Worm (Caenorhabditis elegans): Measurements from ENCODE around the gene elt-2.

Gene elt-2

ce11 chrX:10477172-10477985 is 3.7 kb upstream of the elt-2 start:
- TF ChIP-seq bed-3 (GFP tag; optimal IDR thresholded peaks at IDR 0.05) = no peak
- TF ChIP-seq mls-2 (tag; optimal IDR thresholded peaks at IDR 0.05) = no peak
- no peak for TF ChIP-seq nhr-28 (tag; optimal IDR thresholded peaks at IDR 0.05)
- TF ChIP-seq flh-1 (GFP tag; optimal IDR thresholded peaks at IDR 0.05) = no peak
- TF ChIP-seq elt-3 (tag; optimal IDR thresholded peaks at IDR 0.05) = no peak

- TF ChIP-seq snpc-4 (tag; optimal IDR thresholded peaks at IDR 0.05) (no peak), elt-1 (tag; optimal IDR thresholded peaks at IDR 0.05; ENCODE audit: borderline replicate concordance, insufficient read depth) (no peak), ceh-83 (GFP tag; optimal IDR thresholded peaks at IDR 0.05) (no peak), sptf-1 (tag; optimal IDR thresholded peaks at IDR 0.05) (no peak), tbx-8 (GFP tag; optimal IDR thresholded peaks at IDR 0.05) (no peak), mep-1 (tag; optimal IDR thresholded peaks at IDR 0.05) (no peak), bed-3 (GFP tag; optimal IDR thresholded peaks at IDR 0.05) (no peak)
These were observed 1.8 kb upstream of the elt-2 start for ce11 chrX:10479108-10479738.

- TF ChIP-seq sem-2 (GFP tag; optimal IDR thresholded peaks at IDR 0.05) (no peak), nhr-28 (tag; optimal IDR thresholded peaks at IDR 0.05) (no peak), unc-120 (tag; optimal IDR thresholded peaks at IDR 0.05; ENCODE audit: poor library complexity, severe bottlenecking) (no peak), unc-39 (tag; optimal IDR thresholded peaks at IDR 0.05) (no peak), lsy-2 (tag; optimal IDR thresholded peaks at IDR 0.05) (no peak), blmp-1 (tag; optimal IDR thresholded peaks at IDR 0.05) (no peak), flh-1 (GFP tag; optimal IDR thresholded peaks at IDR 0.05) (no peak)
These were observed 1.2 kb downstream of the elt-2 start for ce11 chrX:10482272-10482671.

ce11 chrX:10485300-10485755 is 4.3 kb downstream of the elt-2 start, which contains the start of gene C33D3.3:
Gene C33D3.3 (plus strand): TSS chrX:10485350.
- no peak for TF ChIP-seq ceh-39 (tag; optimal IDR thresholded peaks at IDR 0.05)
- no peak for TF ChIP-seq ces-1 (GFP tag; optimal IDR thresholded peaks at IDR 0.05)
- no peak for TF ChIP-seq elt-3 (tag; optimal IDR thresholded peaks at IDR 0.05)
- no peak for TF ChIP-seq unc-62 (GFP tag; optimal IDR thresholded peaks at IDR 0.05)
- TF ChIP-seq lin-13 (tag; optimal IDR thresholded peaks at IDR 0.05) = no peak
- no peak for TF ChIP-seq pha-4 (tag; optimal IDR thresholded peaks at IDR 0.05)
- no peak for TF ChIP-seq ztf-11 (tag; optimal IDR thresholded peaks at IDR 0.05)
- no peak for TF ChIP-seq bed-3 (GFP tag; optimal IDR thresholded peaks at IDR 0.05)
- TF ChIP-seq sem-2 (GFP tag; optimal IDR thresholded peaks at IDR 0.05) = no peak
- TF ChIP-seq unc-120 (tag; optimal IDR thresholded peaks at IDR 0.05; ENCODE audit: poor library complexity, severe bottlenecking) = no peak
- no peak for TF ChIP-seq lsy-2 (tag; optimal IDR thresholded peaks at IDR 0.05)
- TF ChIP-seq ceh-83 (GFP tag; optimal IDR thresholded peaks at IDR 0.05) = no peak
- TF ChIP-seq nhr-28 (tag; optimal IDR thresholded peaks at IDR 0.05) = no peak
- TF ChIP-seq lin-32 (GFP tag; optimal IDR thresholded peaks at IDR 0.05) = no peak

ce11 chrX:10488763-10489162 is 7.7 kb downstream of the elt-2 start, which contains the start of gene C33D3.4:
Gene C33D3.4 (plus strand): TSS chrX:10489063.
- no peak for TF ChIP-seq lin-32 (GFP tag; optimal IDR thresholded peaks at IDR 0.05)
- no peak for TF ChIP-seq lsy-2 (tag; optimal IDR thresholded peaks at IDR 0.05)
- TF ChIP-seq hlh-1 (tag; optimal IDR thresholded peaks at IDR 0.05) = no peak
- no peak for TF ChIP-seq nhr-237 (tag; optimal IDR thresholded peaks at IDR 0.05)
- no peak for TF ChIP-seq ceh-43 (GFP tag; optimal IDR thresholded peaks at IDR 0.05)
- no peak for TF ChIP-seq elt-3 (tag; optimal IDR thresholded peaks at IDR 0.05)
- TF ChIP-seq pha-4 (tag; optimal IDR thresholded peaks at IDR 0.05) = no peak

- TF ChIP-seq ceh-83 (GFP tag; optimal IDR thresholded peaks at IDR 0.05) (no peak), mab-5 (tag; optimal IDR thresholded peaks at IDR 0.05) (no peak), drap-1 (GFP tag; optimal IDR thresholded peaks at IDR 0.05) (no peak), elt-3 (tag; optimal IDR thresholded peaks at IDR 0.05) (no peak), cnd-1 (tag; optimal IDR thresholded peaks at IDR 0.05) (no peak), unc-120 (tag; optimal IDR thresholded peaks at IDR 0.05; ENCODE audit: poor library complexity, severe bottlenecking) (no peak), zip-8 (tag; optimal IDR thresholded peaks at IDR 0.05) (no peak), bed-3 (GFP tag; optimal IDR thresholded peaks at IDR 0.05) (no peak), sptf-1 (tag; optimal IDR thresholded peaks at IDR 0.05) (no peak), mls-2 (tag; optimal IDR thresholded peaks at IDR 0.05) (no peak)
These were observed 10.0 kb downstream of the elt-2 start, which contains the start of gene C33D3.5 for ce11 chrX:10491044-10491443. Gene C33D3.5 (plus strand): TSS chrX:10491344.
